Fruit fly (Drosophila melanogaster): ENCODE results near the gene Ilp2.

DNA sequence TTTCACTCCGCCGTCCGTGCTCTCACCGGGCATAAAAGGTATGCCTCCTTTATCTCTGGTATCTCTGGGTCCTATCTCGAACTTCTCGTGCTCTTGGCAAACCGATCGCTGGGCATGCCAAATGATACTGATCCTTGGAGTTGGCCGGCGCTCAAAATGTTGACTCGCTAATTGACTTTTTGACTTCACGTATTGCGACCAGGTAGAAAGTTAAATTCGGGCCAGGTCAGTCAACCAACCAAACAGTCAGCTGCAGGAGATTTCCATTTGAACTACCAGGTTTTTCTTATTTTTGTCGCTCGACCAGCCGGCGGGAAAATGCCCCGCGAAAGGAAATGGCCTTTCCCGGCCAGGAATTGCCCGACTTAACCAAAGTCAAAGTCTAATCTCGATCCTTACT is 4.6 kb downstream of the Ilp2 start, which contains the start of gene Ilp4:
- TF ChIP-seq Gug (GFP tag; IDR thresholded peaks at IDR 0.05): no peak
- TF ChIP-seq CG6792 (GFP tag; optimal IDR thresholded peaks at IDR 0.05): no peak
- no peak for TF ChIP-seq Sox14 (GFP tag; optimal IDR thresholded peaks at IDR 0.05)
- TF ChIP-seq Sox102F (GFP tag; optimal IDR thresholded peaks at IDR 0.05): no peak
